Fruit fly (Drosophila melanogaster): ENCODE measurements around the gene COX6CL.
A peak's percentile ranks its signal among the peaks of the same experiment; 100 is the strongest.

Gene COX6CL

dm6 chr2L:5781181-5781580 lies 37.1 kb downstream of the COX6CL start (continued):
- TF ChIP-seq twi (tag; optimal IDR thresholded peaks at IDR 0.05) = no peak
- TF ChIP-seq CG11398 (GFP tag; optimal IDR thresholded peaks at IDR 0.05) = no peak
- no peak for TF ChIP-seq ab (GFP tag; optimal IDR thresholded peaks at IDR 0.05)
- no peak for TF ChIP-seq CG3995 (GFP tag; optimal IDR thresholded peaks at IDR 0.05)
- TF ChIP-seq repo (GFP tag; optimal IDR thresholded peaks at IDR 0.05) = no peak
- no peak for TF ChIP-seq Nf-YC (tag; optimal IDR thresholded peaks at IDR 0.05)
- TF ChIP-seq Nf-YA (GFP tag; IDR thresholded peaks at IDR 0.05) = no peak
- TF ChIP-seq CG11247 (GFP tag; IDR thresholded peaks at IDR 0.05) = no peak
- TF ChIP-seq CG12299 (tag; optimal IDR thresholded peaks at IDR 0.05) = no peak
- no peak for TF ChIP-seq chn (GFP tag; optimal IDR thresholded peaks at IDR 0.05)
- TF ChIP-seq CG12071 (GFP tag; optimal IDR thresholded peaks at IDR 0.05) = no peak
- TF ChIP-seq CG17328 (GFP tag; IDR thresholded peaks at IDR 0.05) = no peak
- TF ChIP-seq tna (GFP tag; IDR thresholded peaks at IDR 0.05; ENCODE audit: partially characterized antibody) = peak; percentile 78
- no peak for TF ChIP-seq CG1602 (GFP tag; optimal IDR thresholded peaks at IDR 0.05)
- TF ChIP-seq CG12659 (GFP tag; optimal IDR thresholded peaks at IDR 0.05) = no peak
- no peak for TF ChIP-seq phol (tag; optimal IDR thresholded peaks at IDR 0.05)
- TF ChIP-seq lmd (GFP tag; IDR thresholded peaks at IDR 0.05) = no peak
- TF ChIP-seq CG2116 (GFP tag; optimal IDR thresholded peaks at IDR 0.05) = no peak
- TF ChIP-seq CG14667 (GFP tag; IDR thresholded peaks at IDR 0.05) = no peak
- TF ChIP-seq CG14965 (GFP tag; optimal IDR thresholded peaks at IDR 0.05; ENCODE audit: borderline replicate concordance) = no peak
- TF ChIP-seq CG12744 (GFP tag; optimal IDR thresholded peaks at IDR 0.05) = no peak
- no peak for TF ChIP-seq dpn (GFP tag; optimal IDR thresholded peaks at IDR 0.05)
- TF ChIP-seq CG2202 (tag; optimal IDR thresholded peaks at IDR 0.05) = no peak
- no peak for TF ChIP-seq scrt (GFP tag; optimal IDR thresholded peaks at IDR 0.05)
- TF ChIP-seq CG7839 (tag; optimal IDR thresholded peaks at IDR 0.05) = peak; percentile 10
- no peak for TF ChIP-seq Doc2 (GFP tag; IDR thresholded peaks at IDR 0.05)
- no peak for TF ChIP-seq CG4730 (GFP tag; IDR thresholded peaks at IDR 0.05)
- TF ChIP-seq slbo (GFP tag; IDR thresholded peaks at IDR 0.05) = peak; percentile 23; the same call in 1 of the 2 replicates
- no peak for TF ChIP-seq Dref (GFP tag; IDR thresholded peaks at IDR 0.05)
- peak; percentile 49 for TF ChIP-seq Rfx (GFP tag; IDR thresholded peaks at IDR 0.05)
- no peak for TF ChIP-seq CG3726 (GFP tag; IDR thresholded peaks at IDR 0.05)
- no peak for TF ChIP-seq Sox100B (GFP tag; optimal IDR thresholded peaks at IDR 0.05)
- TF ChIP-seq ap (GFP tag; IDR thresholded peaks at IDR 0.05) = no peak
- TF ChIP-seq cad (GFP tag; optimal IDR thresholded peaks at IDR 0.05) = no peak
- TF ChIP-seq gcm (GFP tag; optimal IDR thresholded peaks at IDR 0.05) = no peak
- TF ChIP-seq CG31224 (GFP tag; IDR thresholded peaks at IDR 0.05) = no peak
- no peak for TF ChIP-seq HmgZ (tag; optimal IDR thresholded peaks at IDR 0.05)
- TF ChIP-seq yki (optimal IDR thresholded peaks at IDR 0.05) = no peak
- no peak for TF ChIP-seq CG1647 (GFP tag; optimal IDR thresholded peaks at IDR 0.05)
- no peak for TF ChIP-seq Blimp-1 (GFP tag; optimal IDR thresholded peaks at IDR 0.05)
- no peak for TF ChIP-seq CG14050 (GFP tag; IDR thresholded peaks at IDR 0.05)
- no peak for TF ChIP-seq Elba2 (GFP tag; optimal IDR thresholded peaks at IDR 0.05)
- TF ChIP-seq Oaz (GFP tag; IDR thresholded peaks at IDR 0.05) = no peak
- no peak for TF ChIP-seq cas (GFP tag; IDR thresholded peaks at IDR 0.05)
- TF ChIP-seq CG17802 (tag; optimal IDR thresholded peaks at IDR 0.05) = no peak
- no peak for TF ChIP-seq gsb (GFP tag; IDR thresholded peaks at IDR 0.05)
- TF ChIP-seq CG12236 (GFP tag; optimal IDR thresholded peaks at IDR 0.05) = no peak
- no peak for TF ChIP-seq Neu2 (GFP tag; optimal IDR thresholded peaks at IDR 0.05; ENCODE audit: borderline replicate concordance)
- TF ChIP-seq Doc3 (GFP tag; IDR thresholded peaks at IDR 0.05; ENCODE audit: partially characterized antibody) = 0 out of 3 replicates have a peak, but pooled peaks have one; percentile 29
- no peak for TF ChIP-seq peb (GFP tag; IDR thresholded peaks at IDR 0.05)
- no peak for TF ChIP-seq CG12391 (tag; optimal IDR thresholded peaks at IDR 0.05)
- TF ChIP-seq CG5953 (GFP tag; IDR thresholded peaks at IDR 0.05) = peak; percentile 18; the same call in 1 of the 2 replicates
- no peak for TF ChIP-seq CG5245 (GFP tag; optimal IDR thresholded peaks at IDR 0.05)

Data from whole organism, embryonic.